Worm (Caenorhabditis elegans): Measurements from ENCODE around the gene ttr-12.
"Not testable (repeated sequence)": the region's sequence is repeated elsewhere in the genome, so short reads cannot be mapped to it uniquely, and the experiment has no call there.

The ttr-12 gene

ce11 chrV:20566454-20566853 lies 42.1 kb downstream of the ttr-12 start, which contains the start of gene F26F2.3:
Gene F26F2.3, minus strand, starts transcription at chrV:20566554.
- TF ChIP-seq nhr-2 (tag; optimal IDR thresholded peaks at IDR 0.05), result no peak
- no peak for TF ChIP-seq hlh-1 (tag; optimal IDR thresholded peaks at IDR 0.05)
- TF ChIP-seq mab-5 (tag; optimal IDR thresholded peaks at IDR 0.05), result no peak
- TF ChIP-seq lin-32 (GFP tag; optimal IDR thresholded peaks at IDR 0.05), result no peak

ce11 chrV:20564054-20564453 lies 44.5 kb downstream of the ttr-12 start, which contains the start of gene F26F2.13:
Gene F26F2.13, plus strand, starts transcription at chrV:20564354.
- not testable (repeated sequence) for TF ChIP-seq snpc-4 (tag; optimal IDR thresholded peaks at IDR 0.05); ceh-43 (GFP tag; optimal IDR thresholded peaks at IDR 0.05); cnd-1 (tag; optimal IDR thresholded peaks at IDR 0.05)

- TF ChIP-seq snpc-4 (tag; optimal IDR thresholded peaks at IDR 0.05), result no peak
- no peak for TF ChIP-seq unc-62 (GFP tag; optimal IDR thresholded peaks at IDR 0.05)
- TF ChIP-seq tbx-8 (GFP tag; optimal IDR thresholded peaks at IDR 0.05), result no peak
- TF ChIP-seq elt-3 (tag; optimal IDR thresholded peaks at IDR 0.05), result no peak
- TF ChIP-seq elt-1 (tag; optimal IDR thresholded peaks at IDR 0.05; ENCODE audit: borderline replicate concordance, insufficient read depth), result no peak
- TF ChIP-seq sptf-1 (tag; optimal IDR thresholded peaks at IDR 0.05), result no peak
- TF ChIP-seq nhr-2 (tag; optimal IDR thresholded peaks at IDR 0.05), result no peak
- TF ChIP-seq ceh-39 (tag; optimal IDR thresholded peaks at IDR 0.05), result no peak
- no peak for TF ChIP-seq drap-1 (GFP tag; optimal IDR thresholded peaks at IDR 0.05)
- no peak for TF ChIP-seq ceh-83 (GFP tag; optimal IDR thresholded peaks at IDR 0.05)
- no peak for TF ChIP-seq hlh-1 (tag; optimal IDR thresholded peaks at IDR 0.05)
- no peak for TF ChIP-seq ham-2 (GFP tag; optimal IDR thresholded peaks at IDR 0.05)
- TF ChIP-seq pha-4 (tag; optimal IDR thresholded peaks at IDR 0.05), result no peak
- no peak for TF ChIP-seq ztf-11 (tag; optimal IDR thresholded peaks at IDR 0.05)
- no peak for TF ChIP-seq blmp-1 (tag; optimal IDR thresholded peaks at IDR 0.05)
These were observed 46.8 kb downstream of the ttr-12 start, which contains the start of gene F26F2.1 for ce11 chrV:20561795-20562194. Gene F26F2.1, minus strand, starts transcription at chrV:20561895.

ce11 chrV:20558270-20558669 lies 50.3 kb downstream of the ttr-12 start, which contains the start of gene abf-4:
Gene abf-4, minus strand, starts transcription at chrV:20558370.
- TF ChIP-seq sptf-1 (tag; optimal IDR thresholded peaks at IDR 0.05), result no peak

All from whole organism, mixed stage, embryonic.